Worm (Caenorhabditis elegans) whole organism, dauer: ENCODE data around the gene C55C3.7.

Source experiments
- unc-62 ChIP-seq: sonication (generic microtip); optimal IDR thresholded peaks from 2 replicates; lab custom pipeline; 2017; ENCODE audit warnings: missing biosample characterization, missing genetic modification reagents, missing genetic modification characterization

Gene C55C3.7

DNA sequence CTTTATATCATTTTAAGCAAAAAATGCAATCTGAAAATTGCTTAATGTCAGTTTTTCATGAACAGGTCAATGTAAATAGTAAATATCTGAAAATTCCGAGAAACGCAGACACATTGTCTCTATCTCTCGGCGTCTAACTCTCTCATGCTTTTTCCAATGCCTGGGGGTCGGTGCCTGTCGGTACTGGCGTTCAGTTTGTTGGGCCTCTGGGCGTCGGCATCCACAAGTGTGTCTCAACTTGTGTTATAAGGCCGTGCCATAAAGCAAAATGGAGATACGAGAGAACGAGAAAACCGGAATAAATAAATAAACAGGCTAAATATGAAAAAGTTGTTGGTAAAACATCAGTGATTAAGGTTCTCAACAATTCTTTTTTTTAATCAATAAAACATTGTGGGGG is 15.3 kb downstream of the C55C3.7 start:
- no peak for TF ChIP-seq unc-62 (GFP tag; lab: Kevin White, UChicago)

DNA sequence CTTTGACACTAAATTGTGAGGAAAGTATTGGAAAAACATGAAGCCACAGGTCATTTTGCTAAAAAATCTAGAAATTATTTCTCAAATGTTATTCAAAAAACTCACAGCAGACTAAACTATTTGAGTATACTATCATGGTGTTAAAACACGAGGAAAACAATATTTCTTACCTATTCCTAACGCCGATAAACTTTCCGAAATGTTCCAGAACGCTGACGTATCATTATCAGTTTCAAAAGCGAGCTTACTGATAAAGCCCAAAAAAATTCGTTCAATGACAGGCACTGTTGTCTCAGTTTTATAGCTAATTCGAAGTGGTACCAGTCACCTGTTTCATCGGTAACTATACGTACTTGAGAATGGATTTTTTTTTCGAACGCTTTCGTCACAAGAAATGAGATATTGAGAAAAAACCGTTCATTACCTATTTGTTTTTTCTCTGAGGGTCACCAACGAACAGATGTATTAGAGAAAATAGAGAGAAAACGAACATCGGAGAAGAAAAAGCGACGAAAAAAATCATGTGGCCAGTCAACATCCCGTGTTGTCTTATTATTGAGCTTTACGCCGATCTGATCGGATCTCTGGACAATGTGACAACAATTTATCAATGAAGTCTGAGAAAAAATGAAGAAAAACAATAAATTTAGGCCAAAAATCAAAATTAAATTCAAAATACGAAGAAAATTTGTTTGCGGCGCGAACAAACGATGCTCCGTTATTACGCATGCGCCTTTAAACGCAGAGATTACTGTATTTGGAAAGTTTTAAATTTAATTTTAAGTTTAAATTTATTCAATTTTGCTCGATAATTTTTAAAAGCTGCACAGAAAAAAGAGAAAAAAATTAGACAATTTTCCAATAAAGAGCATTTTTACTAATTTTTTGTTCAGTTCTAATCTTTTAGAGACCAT is 16.1 kb downstream of the C55C3.7 start:
- TF ChIP-seq unc-62 (GFP tag; lab: Kevin White, UChicago) = no peak

DNA sequence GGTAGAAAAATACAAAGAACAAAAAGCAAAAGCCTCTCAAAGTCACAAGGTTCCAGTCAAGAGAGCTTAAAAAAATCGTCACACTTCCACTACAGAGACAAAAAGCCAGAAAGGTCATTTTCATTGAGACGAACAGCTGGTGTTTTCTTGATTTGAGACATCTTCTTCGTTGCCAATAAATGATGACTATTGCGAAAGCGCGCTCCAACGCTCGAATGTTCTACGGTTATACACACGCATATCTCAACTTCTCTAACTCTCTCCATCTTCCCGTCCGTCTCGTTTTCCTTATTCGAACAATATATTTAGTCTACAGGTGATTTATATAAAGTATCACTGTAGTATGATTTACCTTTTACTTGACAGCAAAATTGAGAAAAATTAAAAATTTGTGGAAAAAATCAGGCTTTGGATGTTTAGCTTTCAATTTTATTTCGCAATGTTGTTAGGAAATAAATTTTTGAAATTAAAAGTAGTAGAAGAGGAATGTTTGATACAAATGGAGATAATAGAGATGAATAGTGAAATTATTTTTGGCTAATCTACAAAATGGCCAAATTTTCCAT is 17.0 kb downstream of the C55C3.7 start:
- no peak for TF ChIP-seq unc-62 (GFP tag; lab: Kevin White, UChicago)

DNA sequence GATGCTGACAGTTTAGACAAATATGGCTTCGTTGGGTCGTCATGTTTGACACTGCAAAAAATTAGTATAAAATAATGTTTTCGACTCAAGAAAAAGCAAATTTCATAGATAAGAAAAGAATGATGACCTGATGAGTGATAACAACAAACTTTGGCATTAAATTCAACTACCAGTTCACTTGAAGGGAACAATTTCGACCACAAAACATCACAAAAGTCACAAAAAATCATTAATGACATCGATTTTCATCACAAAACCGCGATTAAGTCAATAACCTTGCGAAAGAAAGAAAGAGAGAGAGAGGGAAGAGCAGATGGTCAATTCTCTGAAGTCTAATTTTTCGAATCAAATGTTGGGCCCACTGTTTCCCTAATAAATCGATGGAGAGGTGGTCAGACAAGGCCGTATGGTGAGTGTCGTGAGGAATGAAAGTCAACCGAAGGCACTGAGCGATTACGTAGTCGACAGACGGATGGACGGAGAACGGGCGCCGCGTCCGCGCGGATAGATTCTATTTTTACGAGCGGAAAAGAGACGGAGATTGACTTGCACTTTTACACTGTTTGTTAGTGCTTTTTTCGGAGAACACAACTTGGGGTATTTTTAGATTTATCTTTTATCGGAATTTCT is 18.0 kb downstream of the C55C3.7 start, which contains the start of gene bec-1:
Gene bec-1 (minus strand): TSS at position 51 of the 630 bp plus-strand sequence.
- no peak for TF ChIP-seq unc-62 (GFP tag; lab: Kevin White, UChicago)

DNA sequence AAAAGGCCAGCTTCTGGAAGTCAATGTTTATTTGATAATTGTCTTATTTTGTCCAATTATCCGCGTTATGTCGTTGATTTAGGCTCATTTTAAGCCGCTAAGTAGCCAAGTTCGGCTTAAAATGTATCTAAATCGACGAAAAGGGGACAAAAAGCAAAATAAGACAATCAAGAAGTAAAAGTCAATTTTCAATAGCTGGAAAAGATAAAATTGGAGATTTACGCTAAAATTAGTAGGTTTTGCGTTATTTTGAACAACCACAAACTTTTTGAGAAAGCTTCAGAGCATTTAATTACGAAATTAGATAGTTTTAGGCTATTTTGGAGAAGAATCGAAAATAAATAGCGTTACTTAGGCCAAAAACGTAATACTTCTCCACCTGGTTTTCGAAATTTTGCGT is 19.6 kb downstream of the C55C3.7 start:
- no peak for TF ChIP-seq unc-62 (GFP tag; lab: Kevin White, UChicago)

DNA sequence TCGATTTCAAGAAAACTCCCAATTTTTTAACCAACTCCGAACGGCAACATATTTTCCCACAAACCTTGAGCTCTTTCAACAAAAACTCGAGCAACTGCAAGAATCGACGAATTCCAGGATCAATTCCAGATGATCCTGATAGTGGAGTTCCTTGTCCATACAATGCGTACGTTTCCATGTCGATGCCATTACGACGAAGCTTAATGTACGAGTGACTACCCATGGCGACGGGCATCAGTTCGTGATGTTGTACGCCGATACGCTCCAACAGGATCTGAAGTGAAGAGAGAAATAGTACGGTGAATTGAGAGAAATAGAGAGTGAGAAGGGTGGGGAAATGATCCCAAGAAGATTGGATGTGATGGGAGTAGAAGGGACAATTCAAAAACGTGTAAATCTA is 20.4 kb downstream of the C55C3.7 start:
- no peak for TF ChIP-seq unc-62 (GFP tag; lab: Kevin White, UChicago)

DNA sequence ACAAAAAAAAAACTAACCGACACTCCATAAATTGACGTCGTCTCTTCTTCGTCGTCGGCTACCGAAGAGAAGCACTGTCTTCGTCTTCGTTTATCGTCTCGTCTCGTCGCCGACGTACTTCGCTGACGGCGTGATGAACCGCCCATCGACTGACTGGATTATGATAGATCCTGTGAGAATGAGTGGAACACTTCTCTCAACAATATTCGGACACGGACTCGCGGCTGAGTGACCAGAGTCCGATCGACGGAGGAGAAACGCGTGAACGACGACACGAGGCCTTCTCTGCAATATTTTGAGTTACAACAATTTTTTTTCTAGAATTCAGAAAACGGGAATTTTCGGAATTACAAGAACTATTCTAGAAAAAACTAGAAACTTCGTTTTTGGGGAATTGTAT is 22.2 kb downstream of the C55C3.7 start, which contains the start of gene skn-1:
Gene skn-1 (minus strand): TSS at position 146 of the 400 bp plus-strand sequence.
- no peak for TF ChIP-seq unc-62 (GFP tag; lab: Kevin White, UChicago)

DNA sequence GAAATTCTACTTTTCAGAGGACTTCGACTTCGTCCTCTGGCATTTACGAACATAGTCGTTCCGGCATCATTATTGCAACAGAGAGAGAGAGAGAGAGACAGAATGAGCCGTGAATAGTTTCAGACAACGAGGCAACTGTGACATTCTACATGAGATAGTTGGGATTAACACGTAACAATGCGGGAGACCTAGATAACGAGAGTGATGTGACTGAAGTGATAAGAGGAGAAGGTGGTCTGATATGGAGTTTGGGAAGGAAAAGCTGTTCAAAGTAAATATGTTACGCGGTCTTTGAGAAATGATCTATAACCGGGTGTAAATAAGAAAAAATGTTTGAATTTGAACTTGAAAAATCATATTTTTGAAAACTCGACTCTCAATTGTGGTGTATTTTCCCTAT is 23.0 kb downstream of the C55C3.7 start:
- TF ChIP-seq unc-62 (GFP tag; lab: Kevin White, UChicago) = no peak

DNA sequence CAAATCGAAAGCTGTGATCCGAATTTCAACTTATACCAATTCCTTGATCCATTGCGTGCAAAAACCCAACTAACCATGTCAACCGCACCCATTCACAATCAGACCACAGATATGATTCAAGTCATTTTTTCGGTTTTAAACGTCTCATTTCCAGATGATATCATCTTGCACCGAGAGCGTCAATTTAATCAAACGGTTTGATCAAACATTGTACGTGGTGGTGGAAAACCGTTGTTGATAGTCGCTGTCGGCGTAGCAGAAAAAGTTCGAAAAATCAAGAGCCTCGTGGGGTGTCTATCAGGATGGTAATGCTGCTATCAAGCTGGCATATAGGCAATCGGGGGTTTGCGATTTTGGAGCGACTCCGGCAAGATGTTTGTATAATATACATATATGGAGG is 23.6 kb downstream of the C55C3.7 start:
- TF ChIP-seq unc-62 (GFP tag; lab: Kevin White, UChicago) = no peak

DNA sequence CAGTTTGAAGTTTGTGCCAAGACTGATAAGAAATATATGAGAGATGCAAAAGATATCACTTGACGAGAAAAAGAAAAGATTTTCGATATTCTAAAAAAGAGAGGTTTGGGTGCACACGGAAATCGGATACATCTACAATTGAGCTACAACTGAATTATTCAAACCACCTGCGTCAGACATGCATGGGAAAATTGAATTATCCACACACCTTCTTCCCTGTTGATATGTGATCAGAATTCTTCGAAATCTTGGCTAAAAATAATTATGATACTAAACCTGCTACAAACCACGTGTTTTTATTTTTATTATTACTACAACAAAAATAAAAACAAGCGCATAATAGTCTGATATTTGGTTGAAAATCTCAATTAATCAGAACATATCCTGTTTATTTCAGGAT is 24.2 kb downstream of the C55C3.7 start:
- TF ChIP-seq unc-62 (GFP tag; lab: Kevin White, UChicago) = no peak

DNA sequence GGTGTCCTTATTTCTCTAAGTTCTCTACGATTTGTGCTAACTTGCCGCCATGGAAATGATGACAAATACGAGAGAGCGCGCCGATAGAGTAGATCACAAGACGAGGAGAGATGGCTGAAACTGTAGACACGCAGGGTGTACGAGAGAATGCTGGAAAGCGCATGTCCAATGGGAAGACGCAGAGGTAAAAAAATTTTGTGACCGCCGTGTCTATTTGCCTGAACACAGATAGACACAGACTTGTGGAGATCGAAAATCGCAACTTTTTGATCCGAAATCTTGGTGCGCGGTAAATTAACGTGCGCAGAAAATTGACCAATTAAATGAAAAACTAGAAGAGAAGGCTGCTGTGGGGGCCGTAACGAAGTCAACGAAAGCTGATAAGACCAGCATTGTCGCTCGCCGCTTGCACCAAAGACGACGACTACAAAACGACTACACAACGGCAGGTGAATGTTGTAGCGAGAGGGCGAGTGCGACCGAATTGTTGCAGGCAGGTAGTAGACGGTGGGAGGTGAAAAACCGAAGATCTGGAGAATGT is 25.3 kb downstream of the C55C3.7 start:
- TF ChIP-seq unc-62 (GFP tag; lab: Kevin White, UChicago) = no peak

DNA sequence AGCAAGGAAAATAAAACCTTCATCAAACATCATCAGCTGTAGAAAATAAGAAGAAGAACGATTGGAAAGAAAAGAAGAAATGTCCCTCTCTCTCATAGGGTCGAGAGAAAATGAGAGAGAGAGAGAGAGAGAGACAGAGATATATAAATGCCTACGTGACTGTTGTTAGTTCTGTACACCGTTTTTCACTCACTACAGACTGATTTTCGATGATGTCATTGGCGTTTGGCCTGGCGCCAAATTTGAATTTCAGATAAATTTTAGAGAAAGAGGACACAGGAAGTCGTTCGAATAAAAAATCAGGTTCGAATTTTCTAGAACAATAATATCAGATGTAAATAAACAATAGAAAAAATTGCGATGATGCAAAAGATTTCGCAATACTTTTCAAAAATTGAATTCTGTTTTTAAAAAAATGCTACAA is 26.5 kb downstream of the C55C3.7 start:
- no peak for TF ChIP-seq unc-62 (GFP tag; lab: Kevin White, UChicago)

DNA sequence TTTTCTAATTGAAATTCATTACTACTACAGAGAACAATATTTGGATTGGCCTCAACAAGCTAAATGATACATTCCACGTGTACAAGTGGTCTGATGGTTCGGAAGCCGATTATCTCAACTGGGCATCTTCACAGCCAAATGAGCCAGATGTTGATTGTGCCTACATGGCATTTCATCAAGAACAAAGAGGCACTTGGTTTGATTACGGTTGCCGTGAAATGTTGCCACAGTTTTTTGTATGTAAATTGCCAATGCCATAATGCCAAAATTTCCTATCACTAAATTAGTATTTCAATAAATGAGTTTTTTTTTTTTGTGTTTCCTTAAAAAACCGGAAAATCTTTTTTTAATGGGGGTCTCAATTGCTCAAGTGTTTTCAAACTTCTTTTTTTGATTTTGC is 27.8 kb downstream of the C55C3.7 start:
- TF ChIP-seq unc-62 (GFP tag; lab: Kevin White, UChicago) = no peak

DNA sequence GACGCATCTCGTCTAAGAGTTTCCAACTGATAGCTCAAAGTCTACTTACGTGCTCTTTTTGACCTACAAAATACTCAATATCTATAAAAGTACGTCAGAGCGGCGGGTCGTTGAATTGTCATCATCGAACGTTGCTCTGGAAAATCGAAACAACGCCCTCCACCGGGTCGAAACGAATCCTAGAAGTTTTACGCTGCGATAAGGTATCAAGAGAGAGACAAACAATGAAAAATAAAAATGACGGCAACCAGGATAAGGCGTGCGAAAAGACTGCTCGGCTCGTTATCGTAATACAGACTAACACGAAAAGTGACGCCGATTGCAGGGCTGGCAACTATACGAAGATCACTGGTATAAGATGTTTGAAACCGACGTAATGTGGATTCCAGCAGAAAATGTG is 28.2 kb downstream of the C55C3.7 start:
- no peak for TF ChIP-seq unc-62 (GFP tag; lab: Kevin White, UChicago)

DNA sequence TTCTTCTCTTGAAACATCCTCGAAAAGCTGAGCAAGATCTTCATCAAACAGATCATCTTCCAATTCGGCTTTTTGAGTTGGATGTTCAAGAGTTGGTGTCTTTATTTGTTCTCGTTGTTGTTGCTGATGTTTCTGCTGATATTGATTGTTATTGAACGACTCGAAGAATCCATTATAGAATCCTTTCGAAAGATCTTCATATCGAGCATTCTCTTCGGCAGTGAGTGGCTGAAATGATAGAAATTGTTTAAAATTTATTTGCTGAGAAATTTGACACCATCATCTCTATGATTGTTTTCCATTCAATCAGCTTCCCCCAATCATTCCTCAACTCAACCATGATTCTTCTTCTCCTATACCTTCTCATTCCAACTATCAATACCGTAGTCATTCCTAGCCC is 28.8 kb downstream of the C55C3.7 start, which contains the start of gene clec-178:
Gene clec-178 (plus strand): TSS at position 301 of the 400 bp plus-strand sequence.
- no peak for TF ChIP-seq unc-62 (GFP tag; lab: Kevin White, UChicago)
